Fruit fly (Drosophila melanogaster): ENCODE results near the gene Osi10b.

DNA sequence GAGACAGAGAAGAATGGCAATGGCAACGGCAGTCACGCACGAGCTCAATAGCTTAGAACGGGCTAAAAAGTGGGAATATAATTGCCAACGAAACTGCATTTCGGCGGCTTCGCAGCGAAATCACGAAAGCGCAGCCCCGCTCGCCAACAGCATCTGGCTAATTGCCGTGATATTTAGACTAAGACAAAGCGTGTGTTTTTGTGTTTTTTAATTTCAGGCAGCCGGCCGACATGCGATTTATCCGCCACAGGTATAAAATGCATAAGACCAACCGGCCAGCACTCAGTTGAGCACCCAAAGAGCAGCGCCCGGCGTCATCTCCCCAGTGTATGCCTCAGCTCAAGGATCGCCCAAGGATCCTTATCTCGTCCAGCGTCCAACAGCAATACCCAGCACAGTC lies 11.1 kb upstream of the Osi10b start, which contains the start of gene Osi8:
- no peak for TF ChIP-seq Dfd (GFP tag; optimal IDR thresholded peaks at IDR 0.05)
- TF ChIP-seq Mio (GFP tag; optimal IDR thresholded peaks at IDR 0.05), result no peak
- TF ChIP-seq fru (GFP tag; optimal IDR thresholded peaks at IDR 0.05), result no peak
- TF ChIP-seq pan (optimal IDR thresholded peaks at IDR 0.05), result no peak
- TF ChIP-seq br (GFP tag; optimal IDR thresholded peaks at IDR 0.05), result no peak
- TF ChIP-seq sv (GFP tag; optimal IDR thresholded peaks at IDR 0.05), result no peak
- TF ChIP-seq Myc (optimal IDR thresholded peaks at IDR 0.05), result no peak
- no peak for TF ChIP-seq usp (GFP tag; optimal IDR thresholded peaks at IDR 0.05)
- no peak for TF ChIP-seq ey (GFP tag; optimal IDR thresholded peaks at IDR 0.05)
- TF ChIP-seq jim (GFP tag; optimal IDR thresholded peaks at IDR 0.05), result no peak
- TF ChIP-seq Rel (GFP tag; optimal IDR thresholded peaks at IDR 0.05), result no peak
- TF ChIP-seq Rel (tag; optimal IDR thresholded peaks at IDR 0.05), result no peak
